Worm (Caenorhabditis elegans) whole organism, L1 larva: Measurements from ENCODE around the gene T05C12.1.
A peak's percentile ranks its signal among the peaks of the same experiment; 100 is the strongest.

Source experiments
- C16A3.4 ChIP-seq: fragments of 150-350 bp; optimal IDR thresholded peaks from 2 replicates; lab custom pipeline; 2014; ENCODE audit warnings: missing biosample characterization, missing genetic modification characterization
- F16B12.6 ChIP-seq: fragments of 150-350 bp; optimal IDR thresholded peaks from 2 replicates; lab custom pipeline; 2014; ENCODE audit warnings: missing biosample characterization, missing genetic modification characterization
- Y116A8C.19 ChIP-seq: sonication (generic microtip); optimal IDR thresholded peaks from 2 replicates; lab custom pipeline; 2016; ENCODE audit warnings: missing compliant biosample characterization, missing genetic modification characterization, borderline replicate concordance
- aha-1 ChIP-seq: fragments of 150-350 bp; optimal IDR thresholded peaks from 2 replicates; lab custom pipeline; 2014; ENCODE audit warnings: missing biosample characterization, missing genetic modification characterization
- alr-1 ChIP-seq: fragments of 200-800 bp; sonication (Bioruptor generic); optimal IDR thresholded peaks from 2 replicates; lab custom pipeline; 2018; ENCODE audit warnings: borderline replicate concordance, mild to moderate bottlenecking, missing genetic modification characterization, missing compliant biosample characterization
- ama-1 ChIP-seq: fragments of 150-350 bp; optimal IDR thresholded peaks from 2 replicates; lab custom pipeline; 2014
- blmp-1 ChIP-seq: fragments of 150-350 bp; optimal IDR thresholded peaks from 2 replicates; lab custom pipeline; 2014; ENCODE audit warnings: missing biosample characterization, missing genetic modification characterization
- ceh-63 ChIP-seq: fragments of 200-800 bp; sonication (Bioruptor generic); optimal IDR thresholded peaks from 2 replicates; lab custom pipeline; 2018; ENCODE audit warnings: mild to moderate bottlenecking, missing genetic modification characterization, missing compliant biosample characterization
- ceh-8 ChIP-seq: fragments of 200-800 bp; sonication (Bioruptor generic); optimal IDR thresholded peaks from 2 replicates; lab custom pipeline; 2018; ENCODE audit warnings: mild to moderate bottlenecking, missing genetic modification characterization, moderate library complexity, missing compliant biosample characterization
- ceh-88 ChIP-seq: fragments of 200-800 bp; sonication (Bioruptor generic); IDR thresholded peaks from 2 replicates; pipeline ENCODE4 v1.3.6; 2022; ENCODE audit warnings: missing genetic modification characterization, missing compliant biosample characterization
- ces-1 ChIP-seq: fragments of 150-350 bp; optimal IDR thresholded peaks from 2 replicates; lab custom pipeline; 2014; ENCODE audit warnings: missing biosample characterization, missing genetic modification reagents, missing genetic modification characterization
- dpl-1 ChIP-seq, 3 experiments: fragments of 150-350 bp in 2 of 3; sonication (generic microtip) in 1 of 3; optimal IDR thresholded peaks; 2 replicates each; lab custom pipeline; 2014 to 2017; ENCODE audit warnings: missing biosample characterization in 3 of 3, missing genetic modification characterization in 3 of 3, missing genetic modification reagents in 3 of 3
- efl-1 ChIP-seq, 4 experiments: fragments of 150-350 bp; optimal IDR thresholded peaks in 3 of 4; peaks in 1 of 4; 1 replicate in 1 of 4; 2 replicates in 3 of 4; lab custom pipeline; 2014; ENCODE audit warnings: missing biosample characterization in 2 of 4, missing genetic modification characterization in 2 of 4, missing genetic modification reagents in 2 of 4
- egl-13 ChIP-seq: sonication (generic microtip); optimal IDR thresholded peaks from 2 replicates; lab custom pipeline; 2016; ENCODE audit warnings: missing genotype, missing genetic modification reagents, missing genetic modification characterization, missing compliant biosample characterization
- elt-3 ChIP-seq, 6 experiments: fragments of 150-350 bp in 1 of 6; sonication (generic microtip); optimal IDR thresholded peaks; 2 replicates each; lab custom pipeline; 2017 to 2018; ENCODE audit warnings: missing biosample characterization in 6 of 6, missing genetic modification characterization in 6 of 6, inconsistent platforms in 1 of 6
- ets-5 ChIP-seq: fragments of 200-800 bp; sonication (Bioruptor generic); IDR thresholded peaks from 2 replicates; pipeline ENCODE4 v1.3.6; 2022; ENCODE audit warnings: missing genetic modification characterization, missing compliant biosample characterization
- fkh-10 ChIP-seq: sonication (generic microtip); optimal IDR thresholded peaks from 2 replicates; lab custom pipeline; 2017; ENCODE audit warnings: missing biosample characterization, missing genetic modification reagents, missing genetic modification characterization
- fkh-4 ChIP-seq: sonication (generic microtip); optimal IDR thresholded peaks from 2 replicates; lab custom pipeline; 2016; ENCODE audit warnings: missing compliant biosample characterization, missing genetic modification characterization, borderline replicate concordance
- fkh-8 ChIP-seq: sonication (generic microtip); optimal IDR thresholded peaks from 2 replicates; lab custom pipeline; 2016; ENCODE audit warnings: mild to moderate bottlenecking, missing genetic modification characterization, missing compliant biosample characterization
- grh-1 ChIP-seq: fragments of 200-800 bp; sonication (Bioruptor generic); IDR thresholded peaks from 2 replicates; pipeline ENCODE4 v1.3.6; 2022; ENCODE audit warnings: missing genetic modification reagents, missing genetic modification characterization, missing compliant biosample characterization
- hlh-17 ChIP-seq: fragments of 200-800 bp; sonication (Bioruptor generic); optimal IDR thresholded peaks from 2 replicates; lab custom pipeline; 2018; ENCODE audit warnings: missing genetic modification characterization, mild to moderate bottlenecking, missing compliant biosample characterization, moderate library complexity, borderline replicate concordance
- hpl-2 ChIP-seq: fragments of 150-350 bp; optimal IDR thresholded peaks from 2 replicates; lab custom pipeline; 2014; ENCODE audit warnings: missing biosample characterization, missing genetic modification reagents, missing genetic modification characterization
- irx-1 ChIP-seq: sonication (generic microtip); optimal IDR thresholded peaks from 2 replicates; lab custom pipeline; 2016; ENCODE audit warnings: missing genetic modification characterization, missing compliant biosample characterization
- isw-1 ChIP-seq: fragments of 200-800 bp; sonication (Bioruptor generic); IDR thresholded peaks from 2 replicates; pipeline ENCODE4 v1.3.6; 2022; ENCODE audit warnings: missing genetic modification characterization, missing compliant biosample characterization
- jun-1 ChIP-seq: fragments of 150-350 bp; optimal IDR thresholded peaks from 2 replicates; lab custom pipeline; 2014; ENCODE audit warnings: missing biosample characterization, missing genetic modification reagents, missing genetic modification characterization
- lin-13 ChIP-seq: fragments of 150-350 bp; optimal IDR thresholded peaks from 2 replicates; lab custom pipeline; 2014; ENCODE audit warnings: missing biosample characterization, missing genetic modification reagents, missing genetic modification characterization
- lin-35 ChIP-seq, 2 experiments: fragments of 150-350 bp; optimal IDR thresholded peaks; 2 replicates each; lab custom pipeline; 2014; ENCODE audit warnings: missing biosample characterization in 2 of 2, missing genetic modification characterization in 2 of 2, missing genetic modification reagents in 2 of 2
- lin-39 ChIP-seq: fragments of 150-350 bp; optimal IDR thresholded peaks from 2 replicates; lab custom pipeline; 2014; ENCODE audit warnings: missing biosample characterization, missing genetic modification reagents, missing genetic modification characterization
- lir-3 ChIP-seq: sonication (generic microtip); optimal IDR thresholded peaks from 2 replicates; lab custom pipeline; 2016; ENCODE audit warnings: mild to moderate bottlenecking, missing genetic modification characterization, moderate library complexity, missing compliant biosample characterization; ENCODE audit not compliant: poor library complexity
- lsy-2 ChIP-seq, 2 experiments: fragments of 150-350 bp; optimal IDR thresholded peaks; 2 replicates each; lab custom pipeline; 2014; ENCODE audit warnings: missing biosample characterization in 2 of 2, missing genetic modification characterization in 2 of 2
- mdl-1 ChIP-seq, 2 experiments: fragments of 150-350 bp; optimal IDR thresholded peaks; 2 replicates each; lab custom pipeline; 2014 to 2017; ENCODE audit warnings: missing biosample characterization in 2 of 2, missing genetic modification characterization in 2 of 2, inconsistent platforms in 1 of 2
- mef-2 ChIP-seq: fragments of 150-350 bp; optimal IDR thresholded peaks from 2 replicates; lab custom pipeline; 2014; ENCODE audit warnings: missing biosample characterization, missing genetic modification characterization
- mep-1 ChIP-seq: fragments of 150-350 bp; optimal IDR thresholded peaks from 2 replicates; lab custom pipeline; 2014; ENCODE audit warnings: missing biosample characterization, missing genetic modification characterization
- nhr-11 ChIP-seq: fragments of 150-350 bp; optimal IDR thresholded peaks from 2 replicates; lab custom pipeline; 2014; ENCODE audit warnings: missing biosample characterization, missing genetic modification characterization
- nhr-12 ChIP-seq: sonication (generic microtip); optimal IDR thresholded peaks from 2 replicates; lab custom pipeline; 2017; ENCODE audit warnings: missing biosample characterization, missing genetic modification characterization
- nhr-19 ChIP-seq: fragments of 200-800 bp; sonication (Bioruptor generic); conservative IDR thresholded peaks from 2 replicates; pipeline ENCODE4 v1.3.6; 2022; ENCODE audit warnings: missing genetic modification characterization, missing compliant biosample characterization
- nhr-237 ChIP-seq: fragments of 150-350 bp; optimal IDR thresholded peaks from 2 replicates; lab custom pipeline; 2014; ENCODE audit warnings: missing biosample characterization, missing genetic modification characterization
- nhr-76 ChIP-seq: sonication (generic microtip); optimal IDR thresholded peaks from 2 replicates; lab custom pipeline; 2017; ENCODE audit warnings: missing biosample characterization, missing genetic modification characterization
- nhr-84 ChIP-seq: sonication (generic microtip); optimal IDR thresholded peaks from 2 replicates; lab custom pipeline; 2017; ENCODE audit warnings: missing biosample characterization, missing genetic modification characterization
- nhr-85 ChIP-seq: sonication (generic microtip); peaks from one replicate; lab custom pipeline; 2016; ENCODE audit warnings: missing genetic modification characterization, inconsistent platforms, missing compliant biosample characterization
- snpc-4 ChIP-seq: fragments of 150-350 bp; optimal IDR thresholded peaks from 2 replicates; lab custom pipeline; 2014; ENCODE audit warnings: missing biosample characterization, missing genetic modification characterization
- snu-23 ChIP-seq: sonication (generic microtip); optimal IDR thresholded peaks from 2 replicates; lab custom pipeline; 2016; ENCODE audit warnings: missing genetic modification characterization, missing compliant biosample characterization
- tbx-2 ChIP-seq: sonication (generic microtip); optimal IDR thresholded peaks from 2 replicates; lab custom pipeline; 2016; ENCODE audit warnings: missing genetic modification characterization, missing compliant biosample characterization
- tlp-1 ChIP-seq: fragments of 150-350 bp; optimal IDR thresholded peaks from 2 replicates; lab custom pipeline; 2014; ENCODE audit warnings: missing biosample characterization, missing genetic modification characterization
- unc-30 ChIP-seq: sonication (generic microtip); optimal IDR thresholded peaks from 2 replicates; lab custom pipeline; 2017; ENCODE audit warnings: missing biosample characterization, missing genetic modification characterization
- vab-15 ChIP-seq: sonication (generic microtip); optimal IDR thresholded peaks from 2 replicates; lab custom pipeline; 2017; ENCODE audit warnings: missing genotype, mild to moderate bottlenecking, missing genetic modification characterization, missing compliant biosample characterization
- zag-1 ChIP-seq: fragments of 150-350 bp; optimal IDR thresholded peaks from 2 replicates; lab custom pipeline; 2014; ENCODE audit warnings: missing biosample characterization, missing genetic modification characterization

The T05C12.1 gene

ce11 chrII:8131413-8131966 is 42.0 kb upstream of the T05C12.1 start (continued):
- TF ChIP-seq grh-1 (GFP tag; lab: Robert Waterston, UW) = peak; percentile 96
- TF ChIP-seq nhr-237 (tag; lab: Kevin White, UChicago) = no peak
- peak; percentile 2 for TF ChIP-seq mef-2 (tag; lab: Kevin White, UChicago)
- peak; percentile 79 for TF ChIP-seq fkh-8 (tag; lab: Kevin White, UChicago)
- TF ChIP-seq lin-39 (tag; lab: Kevin White, UChicago) = no peak
- no peak for TF ChIP-seq vab-15
- TF ChIP-seq C16A3.4 (tag; lab: Kevin White, UChicago) = no peak
- TF ChIP-seq egl-13 (tag; lab: Kevin White, UChicago) = peak; percentile 9
- no peak for TF ChIP-seq ama-1
- no peak for TF ChIP-seq nhr-84 (tag; lab: Kevin White, UChicago)
- TF ChIP-seq mdl-1 (tag; optimal IDR thresholded peaks at IDR 0.05; lab: Kevin White, UChicago) = peak in 1 of 2 experiments; percentile 15
- peak; percentile 97 for TF ChIP-seq nhr-85 (tag; lab: Kevin White, UChicago)
- TF ChIP-seq snu-23 = peak; percentile 73
- peak in 5 of 6 experiments; percentile 20 to 83 (median 53) for TF ChIP-seq elt-3 (tag; optimal IDR thresholded peaks at IDR 0.05; lab: Kevin White, UChicago)
- no peak for TF ChIP-seq alr-1 (tag; lab: Kevin White, UChicago)
- peak; percentile 26 for TF ChIP-seq tbx-2 (tag; lab: Kevin White, UChicago)
- TF ChIP-seq fkh-10 (GFP tag; lab: Kevin White, UChicago) = no peak
- 0 out of 2 replicates have a peak, but pooled peaks have one; percentile 29 for TF ChIP-seq nhr-19 (GFP tag; lab: Robert Waterston, UW)
- peak; percentile 17 for TF ChIP-seq F16B12.6
- TF ChIP-seq, all 84 proteins: peak for 32

DNA sequence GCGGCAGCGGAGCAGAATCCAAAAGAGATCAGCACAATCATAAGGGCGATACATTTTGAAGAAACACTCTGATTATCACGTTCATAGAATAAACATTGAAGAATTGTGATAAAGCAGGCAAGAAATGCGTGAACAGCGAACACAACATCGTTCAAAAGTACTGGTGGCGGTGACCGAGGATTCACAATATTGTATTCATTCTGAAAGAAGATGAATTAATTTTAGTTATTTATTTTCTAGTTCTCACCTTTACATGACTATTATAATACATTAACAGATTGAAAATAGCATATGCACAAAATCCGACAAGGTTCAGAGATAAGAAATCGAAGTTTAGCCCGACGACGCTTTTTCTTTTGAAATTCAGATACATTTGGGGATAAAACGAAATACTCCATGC is 37.5 kb upstream of the T05C12.1 start:
- TF ChIP-seq ceh-88 (GFP tag; lab: Robert Waterston, UW) (no peak), lin-35 (GFP tag; optimal IDR thresholded peaks at IDR 0.05; lab: Kevin White, UChicago) (no peak), ces-1 (GFP tag; lab: Kevin White, UChicago) (no peak), ama-1 (no peak), ceh-63 (GFP tag; lab: Kevin White, UChicago) (no peak), nhr-76 (tag; lab: Kevin White, UChicago) (no peak), lin-13 (GFP tag; lab: Kevin White, UChicago) (no peak), isw-1 (GFP tag; lab: Robert Waterston, UW) (no peak)

- TF ChIP-seq jun-1 (tag; lab: Kevin White, UChicago) (no peak), efl-1 (optimal IDR thresholded peaks at IDR 0.05; lab: Kevin White, UChicago) (no peak), efl-1 (GFP tag; optimal IDR thresholded peaks at IDR 0.05 in 1 of 2; lab: Kevin White, UChicago) (peak in 1 of 2 experiments; percentile 11), hpl-2 (no peak)
Observed at ce11 chrII:8136818-8137217, 36.7 kb upstream of the T05C12.1 start, which contains the start of gene ctns-1. Gene ctns-1, minus strand, starts transcription at chrII:8136918.

DNA sequence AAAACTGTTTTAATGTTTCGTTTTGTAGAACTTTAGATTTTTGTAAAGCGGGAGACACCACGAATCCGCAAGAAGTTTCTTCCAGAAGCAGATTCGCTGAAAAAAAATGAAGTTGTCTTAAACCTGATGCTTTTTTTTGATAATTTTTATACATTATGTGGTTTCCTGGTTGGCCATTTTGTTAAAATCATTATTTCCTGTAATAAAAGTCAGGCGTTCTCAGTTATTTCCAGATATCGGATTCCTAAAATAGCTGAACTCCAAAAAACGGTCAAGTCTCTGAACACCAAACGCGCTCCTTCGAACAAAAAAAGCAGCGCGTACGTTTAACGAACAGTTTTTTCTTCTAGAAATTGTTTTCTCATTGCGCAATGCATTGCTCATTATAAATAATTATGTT is 36.1 kb upstream of the T05C12.1 start:
- TF ChIP-seq blmp-1 = no peak
- TF ChIP-seq snu-23 = peak; percentile 42
- TF ChIP-seq hlh-17 (GFP tag; lab: Kevin White, UChicago) = no peak
- TF ChIP-seq zag-1 (tag; lab: Kevin White, UChicago) = no peak
- TF ChIP-seq irx-1 (tag; lab: Kevin White, UChicago) = no peak
- no peak for TF ChIP-seq nhr-12 (tag; lab: Kevin White, UChicago)
- no peak for TF ChIP-seq unc-30 (tag; lab: Kevin White, UChicago)
- peak; percentile 15 to 88 for TF ChIP-seq lsy-2 (tag; optimal IDR thresholded peaks at IDR 0.05; lab: Kevin White, UChicago)
- no peak for TF ChIP-seq snpc-4
- TF ChIP-seq ets-5 (GFP tag; lab: Robert Waterston, UW) = no peak
- no peak for TF ChIP-seq fkh-10 (GFP tag; lab: Kevin White, UChicago)
- TF ChIP-seq alr-1 (tag; lab: Kevin White, UChicago) = no peak
- TF ChIP-seq ceh-63 (GFP tag; lab: Kevin White, UChicago) = no peak
- TF ChIP-seq tlp-1 = no peak
- TF ChIP-seq nhr-11 = no peak
- no peak for TF ChIP-seq mep-1 (tag; lab: Kevin White, UChicago)
- TF ChIP-seq aha-1 = no peak
- no peak for TF ChIP-seq fkh-4 (tag; lab: Kevin White, UChicago)
- TF ChIP-seq ceh-8 (GFP tag; lab: Kevin White, UChicago) = no peak
- TF ChIP-seq lir-3 (tag; lab: Kevin White, UChicago) = peak; percentile 54
- no peak for TF ChIP-seq ceh-88 (GFP tag; lab: Robert Waterston, UW)
- TF ChIP-seq Y116A8C.19 (tag; lab: Kevin White, UChicago) = no peak
- TF ChIP-seq dpl-1 (GFP tag; optimal IDR thresholded peaks at IDR 0.05; lab: Kevin White, UChicago) = peak; percentile 47 to 70 (median 65)
